Fruit fly (Drosophila melanogaster) whole organism, embryonic: ENCODE results near the gene CG32052.

Experiments
- Aef1 ChIP-seq: fragments of 200-800 bp; sonication (Bioruptor generic); IDR thresholded peaks from 3 replicates; pipeline ENCODE4 v1.3.6; 2022; ENCODE audit warnings: missing biosample characterization, missing genetic modification characterization
- Bgb ChIP-seq: fragments of 200-800 bp; sonication (Bioruptor generic); IDR thresholded peaks from 2 replicates; pipeline ENCODE4 v1.3.6; 2022; ENCODE audit warnings: missing biosample characterization, missing genetic modification characterization; ENCODE audit not compliant: partially characterized antibody
- CG10979 ChIP-seq: fragments of 200-800 bp; sonication (Bioruptor generic); optimal IDR thresholded peaks from 2 replicates; lab custom pipeline; 2018; ENCODE audit warnings: missing biosample characterization, mild to moderate bottlenecking, missing genetic modification characterization, moderate library complexity
- CG12219 ChIP-seq: fragments of 200-800 bp; sonication (Bioruptor generic); optimal IDR thresholded peaks from 3 replicates; lab custom pipeline; 2018; ENCODE audit warnings: missing biosample characterization, mild to moderate bottlenecking, missing genetic modification characterization
- CG14860 ChIP-seq: fragments of 200-800 bp; sonication (Bioruptor generic); IDR thresholded peaks from 3 replicates; pipeline ENCODE4 v1.3.6; 2022; ENCODE audit warnings: missing biosample characterization, missing genetic modification characterization; ENCODE audit not compliant: partially characterized antibody
- CG1529 ChIP-seq: fragments of 200-800 bp; sonication (Bioruptor generic); optimal IDR thresholded peaks from 3 replicates; lab custom pipeline; 2018; ENCODE audit warnings: missing biosample characterization, missing genetic modification characterization
- CG15601 ChIP-seq: fragments of 200-800 bp; sonication (Bioruptor generic); optimal IDR thresholded peaks from 3 replicates; lab custom pipeline; 2019; ENCODE audit warnings: missing biosample characterization, mild to moderate bottlenecking, missing genetic modification characterization, moderate library complexity
- CG17361 ChIP-seq: fragments of 200-800 bp; sonication (Bioruptor generic); IDR thresholded peaks from 3 replicates; pipeline ENCODE4 v1.3.6; 2022; ENCODE audit warnings: missing biosample characterization, missing genetic modification characterization
- CG1832 ChIP-seq: fragments of 200-800 bp; sonication (Bioruptor generic); optimal IDR thresholded peaks from 2 replicates; lab custom pipeline; 2017; ENCODE audit warnings: missing biosample characterization, mild to moderate bottlenecking, missing genetic modification characterization, inconsistent platforms
- CG31365 ChIP-seq: fragments of 200-800 bp; sonication (Bioruptor generic); optimal IDR thresholded peaks from 2 replicates; lab custom pipeline; 2018; ENCODE audit warnings: missing biosample characterization, mild to moderate bottlenecking, missing genetic modification characterization
- CG3281 ChIP-seq: fragments of 200-800 bp; sonication (Bioruptor generic); optimal IDR thresholded peaks from 3 replicates; lab custom pipeline; 2017; ENCODE audit warnings: missing biosample characterization, mild to moderate bottlenecking, missing genetic modification characterization
- CG33213 ChIP-seq: fragments of 200-800 bp; sonication (Bioruptor generic); optimal IDR thresholded peaks from 3 replicates; lab custom pipeline; 2016; ENCODE audit warnings: missing biosample characterization, missing genetic modification characterization
- CG42726 ChIP-seq: fragments of 200-800 bp; sonication (Bioruptor generic); IDR thresholded peaks from 2 replicates; pipeline ENCODE4 v1.3.6; 2022; ENCODE audit warnings: missing biosample characterization, missing genetic modification characterization; ENCODE audit not compliant: partially characterized antibody
- CG6765 ChIP-seq: fragments of 200-800 bp; sonication (Bioruptor generic); optimal IDR thresholded peaks from 3 replicates; lab custom pipeline; 2017; ENCODE audit warnings: missing biosample characterization, mild to moderate bottlenecking, missing genetic modification characterization
- CG7786 ChIP-seq: fragments of 200-800 bp; sonication (Bioruptor generic); optimal IDR thresholded peaks from 2 replicates; lab custom pipeline; 2016; ENCODE audit warnings: missing biosample characterization, missing genetic modification characterization
- CG7928 ChIP-seq: fragments of 200-800 bp; sonication (Bioruptor generic); optimal IDR thresholded peaks from 2 replicates; lab custom pipeline; 2017; ENCODE audit warnings: missing biosample characterization, mild to moderate bottlenecking, missing genetic modification characterization
- CG8765 ChIP-seq: fragments of 200-800 bp; sonication (Bioruptor generic); IDR thresholded peaks from 2 replicates; pipeline ENCODE4 v1.3.6; 2022; ENCODE audit warnings: missing biosample characterization, missing genetic modification characterization
- CG9876 ChIP-seq: fragments of 200-800 bp; sonication (Bioruptor generic); optimal IDR thresholded peaks from 2 replicates; lab custom pipeline; 2016; ENCODE audit warnings: missing biosample characterization, missing genetic modification characterization
- CTCF ChIP-seq: fragments of 200-800 bp; sonication (Bioruptor generic); optimal IDR thresholded peaks from 2 replicates; lab custom pipeline; 2017; ENCODE audit warnings: missing biosample characterization, mild to moderate bottlenecking, missing genetic modification characterization, moderate library complexity
- Chrac-16 ChIP-seq: fragments of 200-800 bp; sonication (Bioruptor generic); optimal IDR thresholded peaks from 3 replicates; lab custom pipeline; 2016; ENCODE audit warnings: missing biosample characterization, missing genetic modification characterization
- CkIIα-i1 ChIP-seq: fragments of 200-800 bp; sonication (Bioruptor generic); IDR thresholded peaks from 2 replicates; pipeline ENCODE4 v1.3.6; 2022; ENCODE audit warnings: missing biosample characterization, missing genetic modification characterization
- D19B ChIP-seq: fragments of 200-800 bp; sonication (Bioruptor generic); optimal IDR thresholded peaks from 2 replicates; lab custom pipeline; 2017; ENCODE audit warnings: missing biosample characterization, mild to moderate bottlenecking, missing genetic modification characterization
- Dbx ChIP-seq: fragments of 200-800 bp; sonication (Bioruptor generic); IDR thresholded peaks from 3 replicates; pipeline ENCODE4 v1.3.6; 2022; ENCODE audit warnings: missing biosample characterization, missing genetic modification characterization
- Dip2 ChIP-seq: fragments of 200-800 bp; sonication (Bioruptor generic); IDR thresholded peaks from 2 replicates; pipeline ENCODE4 v1.3.6; 2022; ENCODE audit warnings: missing biosample characterization, missing genetic modification characterization
- Dref ChIP-seq: fragments of 200-800 bp; sonication (Bioruptor generic); IDR thresholded peaks from 2 replicates; pipeline ENCODE4 v1.3.6; 2022; ENCODE audit warnings: missing biosample characterization, missing genetic modification characterization
- Eip74EF ChIP-seq, 2 experiments: fragments of 200-800 bp in 1 of 2; fragments of >200 bp in 1 of 2; sonication (Bioruptor generic) in 1 of 2; optimal IDR thresholded peaks; 2 replicates each; lab custom pipeline; 2017 to 2019; ENCODE audit warnings: missing biosample characterization in 2 of 2, missing genetic modification characterization in 2 of 2, mild to moderate bottlenecking in 1 of 2, moderate library complexity in 1 of 2
- Fer3 ChIP-seq: fragments of 200-800 bp; sonication (Bioruptor generic); optimal IDR thresholded peaks from 2 replicates; lab custom pipeline; 2018; ENCODE audit warnings: missing biosample characterization, mild to moderate bottlenecking, missing genetic modification characterization, moderate library complexity
- H15 ChIP-seq: fragments of 200-800 bp; sonication (Bioruptor generic); IDR thresholded peaks from 3 replicates; pipeline ENCODE4 v1.3.6; 2022; ENCODE audit warnings: missing biosample characterization, missing genetic modification characterization
- Hr78 ChIP-seq, 2 experiments: fragments of 200-800 bp in 1 of 2; fragments of >200 bp in 1 of 2; sonication (Bioruptor generic) in 1 of 2; optimal IDR thresholded peaks; 2 replicates each; lab custom pipeline; 2017 to 2019; ENCODE audit warnings: missing biosample characterization in 2 of 2, missing genetic modification characterization in 2 of 2, mild to moderate bottlenecking in 1 of 2, moderate library complexity in 1 of 2
- MESR4 ChIP-seq: fragments of 200-800 bp; sonication (Bioruptor generic); optimal IDR thresholded peaks from 2 replicates; lab custom pipeline; 2018; ENCODE audit warnings: missing biosample characterization, mild to moderate bottlenecking, missing genetic modification characterization, moderate library complexity
- MTF-1 ChIP-seq: fragments of 200-800 bp; sonication (Bioruptor generic); optimal IDR thresholded peaks from 2 replicates; lab custom pipeline; 2018; ENCODE audit warnings: missing biosample characterization, mild to moderate bottlenecking, missing genetic modification characterization, borderline replicate concordance
- Nf-YB ChIP-seq: fragments of 200-800 bp; sonication (Bioruptor generic); optimal IDR thresholded peaks from 3 replicates; lab custom pipeline; 2019; ENCODE audit warnings: missing biosample characterization, mild to moderate bottlenecking, missing genetic modification characterization, moderate library complexity
- Ptx1 ChIP-seq: fragments of 200-800 bp; sonication (Bioruptor generic); IDR thresholded peaks from 2 replicates; pipeline ENCODE4 v1.3.6; 2022; ENCODE audit warnings: missing biosample characterization, missing genetic modification characterization
- Sin3A ChIP-seq: fragments of >200 bp; optimal IDR thresholded peaks from 2 replicates; lab custom pipeline; 2018
- Sox100B ChIP-seq: fragments of 200-800 bp; sonication (Bioruptor generic); optimal IDR thresholded peaks from 3 replicates; lab custom pipeline; 2018; ENCODE audit warnings: missing biosample characterization, mild to moderate bottlenecking, missing genetic modification characterization
- Usf ChIP-seq: fragments of 200-800 bp; sonication (Bioruptor generic); optimal IDR thresholded peaks from 2 replicates; lab custom pipeline; 2017; ENCODE audit warnings: missing genotype, missing biosample characterization, missing genetic modification characterization
- ap ChIP-seq: fragments of 200-800 bp; sonication (Bioruptor generic); IDR thresholded peaks from 2 replicates; pipeline ENCODE4 v1.3.6; 2022; ENCODE audit warnings: missing biosample characterization, missing genetic modification characterization
- ara ChIP-seq: fragments of 200-800 bp; sonication (Bioruptor generic); IDR thresholded peaks from 2 replicates; pipeline ENCODE4 v1.3.6; 2022; ENCODE audit warnings: missing biosample characterization, missing genetic modification characterization
- chn ChIP-seq: fragments of 200-800 bp; sonication (Bioruptor generic); optimal IDR thresholded peaks from 2 replicates; lab custom pipeline; 2016; ENCODE audit warnings: missing biosample characterization, missing genetic modification characterization
- crp ChIP-seq, 2 experiments: fragments of 200-800 bp; sonication (Bioruptor generic); optimal IDR thresholded peaks; 2 replicates in 1 of 2; 3 replicates in 1 of 2; lab custom pipeline; 2017; ENCODE audit warnings: missing biosample characterization in 2 of 2, missing genetic modification characterization in 2 of 2, mild to moderate bottlenecking in 1 of 2, moderate library complexity in 1 of 2
- da ChIP-seq: fragments of 200-800 bp; sonication (Bioruptor generic); optimal IDR thresholded peaks from 2 replicates; lab custom pipeline; 2016; ENCODE audit warnings: missing biosample characterization, missing genetic modification characterization
- dati ChIP-seq: fragments of 200-800 bp; sonication (Bioruptor generic); IDR thresholded peaks from 2 replicates; pipeline ENCODE4 v1.3.6; 2022; ENCODE audit warnings: missing biosample characterization, missing genetic modification characterization
- disco-r ChIP-seq: fragments of 200-800 bp; sonication (Bioruptor generic); optimal IDR thresholded peaks from 2 replicates; lab custom pipeline; 2016; ENCODE audit warnings: missing biosample characterization, missing genetic modification characterization
- eve ChIP-seq, 2 experiments: fragments of >200 bp; optimal IDR thresholded peaks; 2 replicates each; lab custom pipeline; 2017; ENCODE audit warnings: missing biosample characterization in 2 of 2, missing genetic modification characterization in 2 of 2
- gcm2 ChIP-seq: fragments of 200-800 bp; sonication (Bioruptor generic); optimal IDR thresholded peaks from 2 replicates; lab custom pipeline; 2016; ENCODE audit warnings: missing biosample characterization, missing genetic modification characterization
- jigr1 ChIP-seq: fragments of 200-800 bp; sonication (Bioruptor generic); IDR thresholded peaks from 3 replicates; pipeline ENCODE4 v1.3.6; 2022; ENCODE audit warnings: missing biosample characterization, missing genetic modification characterization
- maf-S ChIP-seq: fragments of 200-800 bp; sonication (Bioruptor generic); optimal IDR thresholded peaks from 2 replicates; lab custom pipeline; 2016; ENCODE audit warnings: missing biosample characterization, missing genetic modification characterization
- nerfin-1 ChIP-seq: fragments of 200-800 bp; sonication (Bioruptor generic); optimal IDR thresholded peaks from 3 replicates; lab custom pipeline; 2019; ENCODE audit warnings: missing biosample characterization, mild to moderate bottlenecking, missing genetic modification characterization, moderate library complexity
- prd ChIP-seq, 3 experiments: fragments of >200 bp in 2 of 3; fragments of 200-800 bp in 1 of 3; sonication (Bioruptor generic) in 1 of 3; optimal IDR thresholded peaks in 2 of 3; IDR thresholded peaks in 1 of 3; 2 replicates in 2 of 3; 3 replicates in 1 of 3; pipeline versions ENCODE4 v1.3.6 to Lab custom; 2017 to 2022; ENCODE audit warnings: missing biosample characterization in 1 of 3, missing genetic modification characterization in 1 of 3
- ranshi ChIP-seq: fragments of 200-800 bp; sonication (Bioruptor generic); IDR thresholded peaks from 2 replicates; pipeline ENCODE4 v1.3.6; 2022; ENCODE audit warnings: missing biosample characterization, missing genetic modification characterization
- yki ChIP-seq: fragments of >200 bp; optimal IDR thresholded peaks from 3 replicates; lab custom pipeline; 2018

The CG32052 gene

dm6 chr3L:9853895-9854470 lies 67.1 kb downstream of the CG32052 start (continued):
- TF ChIP-seq crp (GFP tag; optimal IDR thresholded peaks at IDR 0.05; lab: Kevin White, UChicago) (no peak), Eip74EF (GFP tag; optimal IDR thresholded peaks at IDR 0.05; lab: Kevin White, UChicago) (no peak), ara (GFP tag; lab: Robert Waterston, UW) (0 out of 2 replicates have a peak, but pooled peaks have one; percentile 35), CG31365 (no peak), nerfin-1 (peak; percentile 92), chn (GFP tag; lab: Kevin White, UChicago) (peak; percentile 67), CG7928 (no peak), Fer3 (no peak), Dbx (GFP tag; lab: Robert Waterston, UW) (0 out of 3 replicates have a peak, but pooled peaks have one; percentile 21), Nf-YB (GFP tag; lab: Kevin White, UChicago) (no peak), CG14860 (GFP tag; lab: Robert Waterston, UW) (no peak), ap (GFP tag; lab: Robert Waterston, UW) (no peak), CG17361 (no peak), maf-S (GFP tag; lab: Kevin White, UChicago) (no peak), dati (GFP tag; lab: Robert Waterston, UW) (no peak), CTCF (GFP tag; lab: Kevin White, UChicago) (no peak), gcm2 (GFP tag; lab: Kevin White, UChicago) (no peak), Sin3A (lab: Kevin White, UChicago) (no peak), Dip2 (GFP tag; lab: Robert Waterston, UW) (no peak), H15 (GFP tag; lab: Robert Waterston, UW) (no peak), CG1832 (GFP tag; lab: Kevin White, UChicago) (no peak), Hr78 (GFP tag; optimal IDR thresholded peaks at IDR 0.05; lab: Kevin White, UChicago) (peak in 1 of 2 experiments; percentile 48), da (no peak), Dref (0 out of 2 replicates have a peak, but pooled peaks have one; percentile 7), CG3281 (GFP tag; lab: Kevin White, UChicago) (no peak), disco-r (no peak), CG10979 (tag; lab: Kevin White, UChicago) (no peak), MTF-1 (GFP tag; lab: Kevin White, UChicago) (no peak), CG15601 (tag; lab: Kevin White, UChicago) (no peak), jigr1 (GFP tag; lab: Robert Waterston, UW) (no peak), CkIIα-i1 (GFP tag; lab: Robert Waterston, UW) (no peak), CG9876 (no peak), CG8765 (GFP tag; lab: Robert Waterston, UW) (no peak), eve (GFP tag; optimal IDR thresholded peaks at IDR 0.05; lab: Kevin White, UChicago) (no peak), CG12219 (GFP tag; lab: Kevin White, UChicago) (no peak), MESR4 (GFP tag; lab: Kevin White, UChicago) (no peak), ranshi (no peak), Bgb (GFP tag; lab: Robert Waterston, UW) (peak; percentile 31; the same call in 1 of the 2 replicates), yki (lab: Kevin White, UChicago) (no peak), Aef1 (peak; percentile 73), CG33213 (GFP tag; lab: Kevin White, UChicago) (no peak), prd (optimal IDR thresholded peaks at IDR 0.05; lab: Kevin White, UChicago) (no peak), prd (GFP tag; IDR thresholded peaks at IDR 0.05; lab: Robert Waterston, UW) (no peak), CG1529 (no peak), D19B (GFP tag; lab: Kevin White, UChicago) (no peak), CG42726 (peak; percentile 25; the same call in 1 of the 2 replicates), Ptx1 (GFP tag; lab: Robert Waterston, UW) (no peak), Chrac-16 (GFP tag; lab: Kevin White, UChicago) (no peak), Sox100B (no peak), CG7786 (GFP tag; lab: Kevin White, UChicago) (no peak), Usf (no peak), CG6765 (no peak)
